Worm (Caenorhabditis elegans): ENCODE results near the gene srh-214.

ce11 chrV:16794828-16795354, 34.7 kb downstream of the srh-214 start, which contains the start of the genes ctps-1 and pus-1:
- TF ChIP-seq lim-7 (GFP tag; IDR thresholded peaks at IDR 0.05) = no peak
- no peak for TF ChIP-seq dmd-8 (GFP tag; IDR thresholded peaks at IDR 0.05)
- no peak for TF ChIP-seq Y48G9A.11 (GFP tag; IDR thresholded peaks at IDR 0.05)
- TF ChIP-seq ama-1 (optimal IDR thresholded peaks at IDR 0.05) = peak; percentile 10
- TF ChIP-seq unc-62 (GFP tag; optimal IDR thresholded peaks at IDR 0.05 in 1 of 2) = no peak
- TF ChIP-seq unc-62 (tag; optimal IDR thresholded peaks at IDR 0.05) = no peak
- no peak for TF ChIP-seq nhr-25 (tag; optimal IDR thresholded peaks at IDR 0.05; ENCODE audit: borderline replicate concordance, insufficient read depth)
- TF ChIP-seq ZK546.5 (tag; optimal IDR thresholded peaks at IDR 0.05) = no peak

Data from whole organism, L4 larva.